Worm (Caenorhabditis elegans): ENCODE data around the gene ZK228.10.
A peak's percentile ranks its signal among the peaks of the same experiment; 100 is the strongest.

ZK228.10 gene

DNA sequence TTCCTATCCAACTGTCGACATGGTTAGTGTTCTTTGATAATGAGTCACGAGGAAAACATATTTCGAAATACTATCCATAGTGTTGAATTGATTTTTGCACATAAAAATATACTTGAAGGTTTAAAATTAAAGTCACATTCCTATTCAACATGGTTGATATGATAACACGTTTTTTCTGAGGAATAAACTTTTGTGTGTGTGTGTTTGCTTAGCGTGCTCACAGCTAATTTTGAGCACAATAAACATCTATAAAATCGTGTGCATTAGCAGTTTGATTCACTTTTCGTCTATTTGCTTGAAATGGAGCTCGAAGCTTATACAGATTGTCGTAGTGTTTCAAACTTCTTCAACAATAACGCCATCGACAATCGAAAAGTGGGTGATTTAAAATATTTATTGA lies at the start of gene ZK228.10:
ZK228.10 (plus strand) TSS at position 301 of the 400 bp plus-strand sequence.
- no peak for TF ChIP-seq tlp-1 (tag; optimal IDR thresholded peaks at IDR 0.05)
- no peak for TF ChIP-seq vab-15 (tag; optimal IDR thresholded peaks at IDR 0.05)
- TF ChIP-seq Y116A8C.19 (tag; optimal IDR thresholded peaks at IDR 0.05; ENCODE audit: borderline replicate concordance) = no peak
- TF ChIP-seq fkh-10 (GFP tag; optimal IDR thresholded peaks at IDR 0.05) = no peak
- TF ChIP-seq ceh-82 (tag; optimal IDR thresholded peaks at IDR 0.05) = no peak
- no peak for TF ChIP-seq snpc-4 (tag; optimal IDR thresholded peaks at IDR 0.05)
- no peak for TF ChIP-seq snu-23 (GFP tag; optimal IDR thresholded peaks at IDR 0.05)
- no peak for TF ChIP-seq lin-14 (GFP tag; optimal IDR thresholded peaks at IDR 0.05)
- TF ChIP-seq ceh-63 (GFP tag; optimal IDR thresholded peaks at IDR 0.05) = no peak

DNA sequence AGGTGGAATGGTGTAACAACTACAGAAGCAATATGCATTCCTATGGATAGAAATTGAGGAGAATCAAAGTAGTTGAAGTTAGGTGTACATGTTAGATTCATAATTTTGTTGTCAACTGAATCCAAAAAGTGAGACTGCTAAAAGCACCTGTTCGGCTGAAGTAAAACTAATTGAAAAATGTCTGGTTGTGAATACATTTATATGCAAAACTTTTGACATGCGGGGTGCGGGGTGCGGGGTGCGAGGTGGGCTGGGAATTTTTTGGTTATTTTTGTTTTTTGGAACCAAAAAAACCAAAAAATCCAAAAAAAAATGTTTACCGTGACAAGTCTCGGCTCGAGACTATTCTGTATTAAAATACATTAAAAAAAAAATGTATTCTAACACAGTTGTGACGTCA lies 46.5 kb upstream of the ZK228.10 start, which contains the start of gene srh-207:
srh-207 (minus strand) TSS at position 101 of the 400 bp plus-strand sequence.
- no peak for TF ChIP-seq dpl-1 (GFP tag; optimal IDR thresholded peaks at IDR 0.05)
- TF ChIP-seq snu-23 (GFP tag; optimal IDR thresholded peaks at IDR 0.05) = no peak
- TF ChIP-seq alr-1 (tag; optimal IDR thresholded peaks at IDR 0.05; ENCODE audit: borderline replicate concordance) = no peak
- no peak for TF ChIP-seq nhr-71 (tag; optimal IDR thresholded peaks at IDR 0.05)
- no peak for TF ChIP-seq tlp-1 (tag; optimal IDR thresholded peaks at IDR 0.05)
- no peak for TF ChIP-seq nhr-77 (tag; optimal IDR thresholded peaks at IDR 0.05)
- no peak for TF ChIP-seq rnt-1 (tag; optimal IDR thresholded peaks at IDR 0.05)
- TF ChIP-seq pag-3 (tag; optimal IDR thresholded peaks at IDR 0.05; ENCODE audit: borderline replicate concordance, insufficient read depth) = no peak
- no peak for TF ChIP-seq sptf-1 (tag; optimal IDR thresholded peaks at IDR 0.05)
- TF ChIP-seq nhr-47 (tag; optimal IDR thresholded peaks at IDR 0.05) = no peak
- TF ChIP-seq ceh-90 (tag; optimal IDR thresholded peaks at IDR 0.05) = no peak
- TF ChIP-seq mab-9 (GFP tag; IDR thresholded peaks at IDR 0.05) = no peak
- no peak for TF ChIP-seq ztf-11 (tag; optimal IDR thresholded peaks at IDR 0.05)
- TF ChIP-seq nhr-28 (tag; optimal IDR thresholded peaks at IDR 0.05) = no peak

DNA sequence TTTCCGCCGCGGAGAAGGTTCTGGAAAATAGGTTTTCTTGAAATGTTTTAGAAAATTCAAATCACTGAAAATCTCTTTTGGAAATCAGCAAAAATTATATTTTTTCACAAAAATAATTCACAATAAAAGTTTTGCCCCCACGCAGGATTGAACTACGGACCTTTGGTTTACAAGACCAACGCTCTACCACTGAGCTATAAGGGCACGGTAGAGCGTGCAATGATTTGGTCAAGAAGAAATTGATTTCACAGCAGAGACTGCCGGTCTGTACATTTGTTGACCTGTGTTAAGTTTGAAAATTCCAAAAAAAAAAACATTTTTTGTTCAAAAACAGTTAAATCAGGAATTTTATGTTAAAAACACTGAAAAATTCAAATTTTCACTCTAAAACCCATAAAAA lies 44.3 kb upstream of the ZK228.10 start:
- TF ChIP-seq lin-35 (GFP tag; optimal IDR thresholded peaks at IDR 0.05) = peak in 1 of 2 experiments; percentile 2
- no peak for TF ChIP-seq efl-1 (optimal IDR thresholded peaks at IDR 0.05)
- peak in 1 of 2 experiments; percentile 23 for TF ChIP-seq efl-1 (GFP tag; optimal IDR thresholded peaks at IDR 0.05 in 1 of 2)
- TF ChIP-seq sptf-1 (tag; optimal IDR thresholded peaks at IDR 0.05) = no peak
- no peak for TF ChIP-seq efl-3 (GFP tag; optimal IDR thresholded peaks at IDR 0.05)
- no peak for TF ChIP-seq ceh-88 (GFP tag; IDR thresholded peaks at IDR 0.05)
- TF ChIP-seq ets-5 (GFP tag; IDR thresholded peaks at IDR 0.05) = no peak
- TF ChIP-seq F16B12.6 (tag; optimal IDR thresholded peaks at IDR 0.05) = no peak
- no peak for TF ChIP-seq blmp-1 (tag; optimal IDR thresholded peaks at IDR 0.05)

DNA sequence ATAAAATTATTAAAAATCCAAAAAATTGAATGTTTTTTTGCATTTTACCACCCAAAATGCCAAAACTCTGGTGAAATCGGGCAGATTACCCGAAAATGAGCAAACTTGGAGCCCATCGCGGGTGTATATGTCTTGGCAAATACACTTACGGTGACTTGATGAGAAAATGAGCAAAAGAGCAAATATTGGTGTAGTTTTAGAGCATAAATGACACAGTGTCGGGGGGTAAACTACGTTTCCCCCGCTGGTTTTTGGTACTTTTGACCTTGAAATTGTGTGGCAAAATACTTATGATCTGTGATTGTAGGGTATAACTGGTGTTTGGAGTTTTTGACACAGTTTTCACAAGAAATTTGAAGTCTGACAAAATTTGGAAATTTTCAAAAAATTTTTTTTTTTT lies 43.8 kb upstream of the ZK228.10 start, which contains the start of gene ZK262.2:
ZK262.2 (minus strand) TSS at position 101 of the 400 bp plus-strand sequence.
- TF ChIP-seq Y116A8C.19 (tag; optimal IDR thresholded peaks at IDR 0.05; ENCODE audit: borderline replicate concordance) (no peak), alr-1 (tag; optimal IDR thresholded peaks at IDR 0.05; ENCODE audit: borderline replicate concordance) (no peak), C34B4.2 (tag; optimal IDR thresholded peaks at IDR 0.05) (no peak), lin-13 (GFP tag; optimal IDR thresholded peaks at IDR 0.05) (no peak), elt-3 (tag; optimal IDR thresholded peaks at IDR 0.05) (no peak)

DNA sequence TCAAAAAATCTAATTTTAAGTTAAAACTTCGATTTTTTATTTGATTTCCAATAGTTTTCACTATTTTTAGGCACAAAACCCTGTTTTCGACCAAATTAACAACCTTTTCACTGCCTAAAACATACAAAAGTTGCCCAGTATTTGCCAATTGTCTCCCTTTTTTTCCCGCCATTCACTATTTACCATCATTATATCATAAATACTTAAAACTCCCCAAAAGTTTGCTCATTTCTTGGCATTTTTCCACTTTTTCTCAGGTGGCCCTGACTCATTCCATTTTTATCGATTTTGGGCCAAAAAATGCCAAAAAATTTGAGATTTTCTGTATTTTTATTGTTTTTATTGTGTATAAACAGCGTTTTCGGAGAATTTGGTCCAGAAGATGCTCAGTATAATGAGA lies 42.6 kb upstream of the ZK228.10 start, which contains the start of gene txt-8:
txt-8 (plus strand) TSS at position 301 of the 400 bp plus-strand sequence.
- TF ChIP-seq ceh-8 (GFP tag; optimal IDR thresholded peaks at IDR 0.05) (no peak), xbp-1 (tag; optimal IDR thresholded peaks at IDR 0.05) (no peak), sox-4 (tag; optimal IDR thresholded peaks at IDR 0.05) (no peak), blmp-1 (tag; optimal IDR thresholded peaks at IDR 0.05) (no peak), hlh-17 (GFP tag; optimal IDR thresholded peaks at IDR 0.05; ENCODE audit: borderline replicate concordance) (no peak), ztf-11 (tag; optimal IDR thresholded peaks at IDR 0.05) (no peak), C16A3.4 (tag; optimal IDR thresholded peaks at IDR 0.05) (no peak), zip-4 (GFP tag; optimal IDR thresholded peaks at IDR 0.05) (no peak), elt-2 (tag; optimal IDR thresholded peaks at IDR 0.05) (no peak), Y116A8C.19 (tag; optimal IDR thresholded peaks at IDR 0.05; ENCODE audit: borderline replicate concordance) (no peak), lin-15B (tag; optimal IDR thresholded peaks at IDR 0.05) (no peak), dpl-1 (GFP tag; optimal IDR thresholded peaks at IDR 0.05) (no peak), unc-130 (tag; optimal IDR thresholded peaks at IDR 0.05) (no peak), C04F5.9 (tag; optimal IDR thresholded peaks at IDR 0.05) (no peak), nhr-77 (tag; optimal IDR thresholded peaks at IDR 0.05) (no peak)
